Worm (Caenorhabditis elegans): ENCODE results near the gene F47B8.8.

DNA sequence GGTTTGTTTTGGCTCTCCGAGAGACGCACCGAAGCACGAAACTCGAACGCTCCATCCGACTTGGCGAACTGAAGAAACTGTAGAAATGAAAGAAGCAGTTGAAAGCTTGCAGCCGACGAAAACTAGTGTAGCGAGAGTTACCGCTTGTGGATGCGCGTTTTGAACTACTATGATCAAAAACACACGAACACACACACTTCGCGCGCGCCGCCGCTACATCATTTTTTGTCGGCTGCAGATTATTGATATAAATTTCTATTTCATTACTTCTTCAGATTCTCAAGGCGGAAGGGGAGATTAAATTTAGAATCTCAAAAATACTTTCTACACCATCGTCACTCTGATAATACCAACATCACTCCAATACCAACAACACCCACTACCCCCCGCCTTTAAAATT, 30.4 kb downstream of the F47B8.8 start:
- TF ChIP-seq pha-4 (tag; optimal IDR thresholded peaks at IDR 0.05) (no peak), elt-3 (tag; optimal IDR thresholded peaks at IDR 0.05) (no peak), elt-1 (tag; optimal IDR thresholded peaks at IDR 0.05; ENCODE audit: borderline replicate concordance, insufficient read depth) (no peak), nhr-2 (tag; optimal IDR thresholded peaks at IDR 0.05) (no peak), snpc-4 (tag; optimal IDR thresholded peaks at IDR 0.05) (no peak), nhr-76 (tag; optimal IDR thresholded peaks at IDR 0.05) (no peak), unc-62 (GFP tag; optimal IDR thresholded peaks at IDR 0.05) (no peak), ces-1 (GFP tag; optimal IDR thresholded peaks at IDR 0.05) (no peak), nhr-28 (tag; optimal IDR thresholded peaks at IDR 0.05) (no peak), ztf-11 (tag; optimal IDR thresholded peaks at IDR 0.05) (no peak)
